Fruit fly (Drosophila melanogaster): ENCODE measurements around the gene CG6931.
A peak's percentile ranks its signal among the peaks of the same experiment; 100 is the strongest.

The CG6931 gene

DNA sequence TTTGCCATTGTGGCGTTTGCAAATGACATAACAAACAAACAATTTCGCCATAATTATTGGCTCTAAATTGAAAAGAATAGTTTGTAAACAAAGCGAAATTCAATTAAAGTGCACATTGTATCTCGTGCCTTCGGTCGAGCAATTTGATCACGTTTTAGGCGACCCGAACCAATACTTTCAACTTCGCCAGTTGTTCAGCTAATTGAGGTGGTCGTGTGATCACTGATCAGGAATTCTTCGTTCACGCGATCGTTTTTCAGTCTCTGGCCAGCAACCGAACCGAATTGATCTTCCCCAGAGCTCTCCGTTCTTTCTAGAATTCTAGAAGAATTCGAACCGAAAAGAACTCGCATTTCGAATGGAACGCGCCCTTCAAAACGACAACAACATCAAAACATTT lies 13.6 kb downstream of the CG6931 start:
- TF ChIP-seq Crg-1 (GFP tag; optimal IDR thresholded peaks at IDR 0.05) (no peak), CG7045 (GFP tag; optimal IDR thresholded peaks at IDR 0.05) (no peak), bab1 (GFP tag; optimal IDR thresholded peaks at IDR 0.05) (no peak), Hr96 (GFP tag; optimal IDR thresholded peaks at IDR 0.05) (no peak), Clk (GFP tag; optimal IDR thresholded peaks at IDR 0.05) (no peak), CG11617 (GFP tag; optimal IDR thresholded peaks at IDR 0.05) (no peak), cic (GFP tag; optimal IDR thresholded peaks at IDR 0.05) (no peak)

DNA sequence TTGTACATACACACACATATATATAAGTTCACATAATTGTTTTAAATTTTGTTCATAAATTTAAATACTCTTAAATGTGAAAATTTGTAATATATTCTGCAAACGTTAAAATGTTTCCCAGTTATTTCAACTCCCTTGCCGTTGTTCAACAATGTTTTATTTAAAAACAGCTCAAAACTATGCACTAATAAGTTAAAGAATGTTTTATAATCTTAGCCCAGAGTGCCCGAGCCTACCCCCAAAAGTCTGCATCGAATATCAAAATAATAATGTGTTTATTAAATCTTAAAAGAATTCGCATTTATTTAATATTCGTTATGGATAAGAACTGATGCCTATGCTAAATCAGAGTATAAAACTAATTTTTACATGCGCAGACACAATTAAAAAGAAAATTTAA lies 17.4 kb downstream of the CG6931 start:
- no peak for TF ChIP-seq cnc (optimal IDR thresholded peaks at IDR 0.05)
- no peak for TF ChIP-seq toe (GFP tag; optimal IDR thresholded peaks at IDR 0.05)
- no peak for TF ChIP-seq pad (GFP tag; optimal IDR thresholded peaks at IDR 0.05)
- TF ChIP-seq CG12768 (GFP tag; optimal IDR thresholded peaks at IDR 0.05): no peak
- no peak for TF ChIP-seq ovo (GFP tag; optimal IDR thresholded peaks at IDR 0.05)
- no peak for TF ChIP-seq Mnt (GFP tag; optimal IDR thresholded peaks at IDR 0.05)
- no peak for TF ChIP-seq CG1620 (GFP tag; optimal IDR thresholded peaks at IDR 0.05)
- no peak for TF ChIP-seq cic (GFP tag; optimal IDR thresholded peaks at IDR 0.05)
- no peak for TF ChIP-seq bab1 (GFP tag; optimal IDR thresholded peaks at IDR 0.05)

- TF ChIP-seq CG12768 (GFP tag; optimal IDR thresholded peaks at IDR 0.05) (no peak), CG7101 (tag; optimal IDR thresholded peaks at IDR 0.05) (no peak), cic (GFP tag; optimal IDR thresholded peaks at IDR 0.05) (no peak), Mnt (GFP tag; optimal IDR thresholded peaks at IDR 0.05) (no peak), CG1620 (GFP tag; optimal IDR thresholded peaks at IDR 0.05) (no peak), Hr96 (GFP tag; optimal IDR thresholded peaks at IDR 0.05) (no peak), CG5204 (GFP tag; optimal IDR thresholded peaks at IDR 0.05) (no peak), kay (GFP tag; ENCODE audit: borderline replicate concordance) (no peak), CG7045 (GFP tag; optimal IDR thresholded peaks at IDR 0.05) (no peak), bab1 (GFP tag; optimal IDR thresholded peaks at IDR 0.05) (no peak), ovo (GFP tag; optimal IDR thresholded peaks at IDR 0.05) (no peak), CG11617 (GFP tag; optimal IDR thresholded peaks at IDR 0.05) (no peak), Crg-1 (GFP tag; optimal IDR thresholded peaks at IDR 0.05) (no peak), tj (GFP tag; optimal IDR thresholded peaks at IDR 0.05) (no peak), cnc (optimal IDR thresholded peaks at IDR 0.05) (no peak), CG33017 (tag; optimal IDR thresholded peaks at IDR 0.05) (no peak), Clk (GFP tag; optimal IDR thresholded peaks at IDR 0.05) (no peak), toe (GFP tag; optimal IDR thresholded peaks at IDR 0.05) (no peak), CG14711 (tag; optimal IDR thresholded peaks at IDR 0.05) (no peak)
Measured at dm6 chr3L:12013698-12014097, 23.2 kb downstream of the CG6931 start.

dm6 chr3L:12014272-12014671 lies 23.7 kb downstream of the CG6931 start:
- no peak for TF ChIP-seq bab1 (GFP tag; optimal IDR thresholded peaks at IDR 0.05)
- no peak for TF ChIP-seq cic (GFP tag; optimal IDR thresholded peaks at IDR 0.05)
- no peak for TF ChIP-seq Crg-1 (GFP tag; optimal IDR thresholded peaks at IDR 0.05)
- no peak for TF ChIP-seq Clk (GFP tag; optimal IDR thresholded peaks at IDR 0.05)

dm6 chr3L:12016186-12016585 lies 25.6 kb downstream of the CG6931 start:
- TF ChIP-seq toe (GFP tag; optimal IDR thresholded peaks at IDR 0.05) (no peak), CG12768 (GFP tag; optimal IDR thresholded peaks at IDR 0.05) (no peak), ovo (GFP tag; optimal IDR thresholded peaks at IDR 0.05) (no peak), pad (GFP tag; optimal IDR thresholded peaks at IDR 0.05) (no peak), kay (GFP tag; ENCODE audit: borderline replicate concordance) (no peak), CG5204 (GFP tag; optimal IDR thresholded peaks at IDR 0.05) (no peak), Hr96 (GFP tag; optimal IDR thresholded peaks at IDR 0.05) (no peak), CG33017 (tag; optimal IDR thresholded peaks at IDR 0.05) (no peak), CG7045 (GFP tag; optimal IDR thresholded peaks at IDR 0.05) (no peak)

- TF ChIP-seq kay (GFP tag; ENCODE audit: borderline replicate concordance) (peak; percentile 59), Hr96 (GFP tag; optimal IDR thresholded peaks at IDR 0.05) (no peak)
Measured at dm6 chr3L:12021903-12022302, 31.4 kb downstream of the CG6931 start.

- TF ChIP-seq bab1 (GFP tag; optimal IDR thresholded peaks at IDR 0.05) (no peak), CG5204 (GFP tag; optimal IDR thresholded peaks at IDR 0.05) (no peak), ovo (GFP tag; optimal IDR thresholded peaks at IDR 0.05) (no peak), cnc (optimal IDR thresholded peaks at IDR 0.05) (no peak), Mnt (GFP tag; optimal IDR thresholded peaks at IDR 0.05) (no peak), Crg-1 (GFP tag; optimal IDR thresholded peaks at IDR 0.05) (no peak), CG33017 (tag; optimal IDR thresholded peaks at IDR 0.05) (no peak), CG7045 (GFP tag; optimal IDR thresholded peaks at IDR 0.05) (no peak), Clk (GFP tag; optimal IDR thresholded peaks at IDR 0.05) (no peak), tj (GFP tag; optimal IDR thresholded peaks at IDR 0.05) (no peak), cic (GFP tag; optimal IDR thresholded peaks at IDR 0.05) (no peak), CG14711 (tag; optimal IDR thresholded peaks at IDR 0.05) (no peak), kay (GFP tag; ENCODE audit: borderline replicate concordance) (no peak)
Measured at dm6 chr3L:12023137-12023792, 32.7 kb downstream of the CG6931 start.
